Worm (Caenorhabditis elegans): ENCODE measurements around the gene K07C5.2.

- TF ChIP-seq him-1 (tag; optimal IDR thresholded peaks at IDR 0.05): no peak
- TF ChIP-seq dao-5 (tag; optimal IDR thresholded peaks at IDR 0.05): no peak
- TF ChIP-seq W03F9.2 (tag; optimal IDR thresholded peaks at IDR 0.05): no peak
Observed at ce11 chrV:10350054-10350453, 10.8 kb downstream of the K07C5.2 start, which contains the start of gene K07C5.9.

Measured in whole organism, L4/young adult.